Fruit fly (Drosophila melanogaster) Kc167 (cell line): Measurements from ENCODE around the gene CG14244.

Source experiments
- Myc ChIP-seq: fragments of >200 bp; optimal IDR thresholded peaks from 2 replicates; lab custom pipeline; 2017; ENCODE audit warnings: missing external identifiers
- Sin3A ChIP-seq: fragments of >200 bp; optimal IDR thresholded peaks from 2 replicates; lab custom pipeline; 2018; ENCODE audit warnings: missing external identifiers
- h ChIP-seq: fragments of >200 bp; optimal IDR thresholded peaks from 3 replicates; lab custom pipeline; 2018; ENCODE audit warnings: missing external identifiers
- psq ChIP-seq: fragments of >200 bp; optimal IDR thresholded peaks from 2 replicates; lab custom pipeline; 2017; ENCODE audit warnings: missing external identifiers
- ttk ChIP-seq: sonication (Bioruptor generic); optimal IDR thresholded peaks from 2 replicates; lab custom pipeline; 2017; ENCODE audit warnings: missing external identifiers

dm6 chr3R:26736207-26736606 is 10.3 kb downstream of the CG14244 start, which contains the start of gene CG6403:
- TF ChIP-seq h (lab: Kevin White, UChicago) (no peak), ttk (no peak), Sin3A (lab: Kevin White, UChicago) (no peak), psq (no peak), Myc (lab: Kevin White, UChicago) (no peak)
